Fruit fly (Drosophila melanogaster) whole organism, prepupa: Measurements from ENCODE around the gene Elp1.

Experiments
- CG10631 ChIP-seq: fragments of 200-800 bp; sonication (Bioruptor generic); optimal IDR thresholded peaks from 2 replicates; lab custom pipeline; 2016; ENCODE audit warnings: missing biosample characterization, missing genetic modification characterization
- CG10669 ChIP-seq: fragments of 200-800 bp; sonication (Bioruptor generic); optimal IDR thresholded peaks from 3 replicates; lab custom pipeline; 2018; ENCODE audit warnings: missing biosample characterization, mild to moderate bottlenecking, missing genetic modification characterization, moderate library complexity
- CG11294 ChIP-seq: fragments of 200-800 bp; sonication (Bioruptor generic); IDR thresholded peaks from 2 replicates; pipeline ENCODE4 v1.3.6; 2022; ENCODE audit warnings: missing biosample characterization, missing genetic modification characterization
- CG11902 ChIP-seq: fragments of 200-800 bp; sonication (Bioruptor generic); optimal IDR thresholded peaks from 3 replicates; lab custom pipeline; 2016; ENCODE audit warnings: missing biosample characterization, missing genetic modification characterization
- CG31627 ChIP-seq: fragments of 200-800 bp; sonication (Bioruptor generic); optimal IDR thresholded peaks from 3 replicates; lab custom pipeline; 2016; ENCODE audit warnings: missing biosample characterization, missing genetic modification characterization
- CG32006 ChIP-seq: fragments of 200-800 bp; sonication (Bioruptor generic); optimal IDR thresholded peaks from 3 replicates; lab custom pipeline; 2017; ENCODE audit warnings: missing biosample characterization, mild to moderate bottlenecking, missing genetic modification characterization
- CG34406 ChIP-seq: fragments of 200-800 bp; sonication (Bioruptor generic); optimal IDR thresholded peaks from 3 replicates; lab custom pipeline; 2016; ENCODE audit warnings: missing biosample characterization, missing genetic modification characterization
- CG3919 ChIP-seq: fragments of 200-800 bp; sonication (Bioruptor generic); optimal IDR thresholded peaks from 3 replicates; lab custom pipeline; 2016; ENCODE audit warnings: missing biosample characterization, missing genetic modification characterization
- CG6163 ChIP-seq: fragments of 200-800 bp; sonication (Bioruptor generic); IDR thresholded peaks from 3 replicates; pipeline ENCODE4 v1.3.6; 2022; ENCODE audit warnings: missing biosample characterization, missing genetic modification characterization
- CG6276 ChIP-seq: fragments of 200-800 bp; sonication (Bioruptor generic); optimal IDR thresholded peaks from 2 replicates; lab custom pipeline; 2017; ENCODE audit warnings: missing biosample characterization, mild to moderate bottlenecking, missing genetic modification characterization
- CG6792 ChIP-seq: fragments of 200-800 bp; sonication (Bioruptor generic); optimal IDR thresholded peaks from 3 replicates; lab custom pipeline; 2016; ENCODE audit warnings: missing biosample characterization, missing genetic modification characterization
- CG6808 ChIP-seq: fragments of 200-800 bp; sonication (Bioruptor generic); optimal IDR thresholded peaks from 3 replicates; lab custom pipeline; 2017; ENCODE audit warnings: missing biosample characterization, missing genetic modification characterization, mild to moderate bottlenecking, moderate library complexity, missing genetic modification reagents
- CG6854 ChIP-seq: fragments of 200-800 bp; sonication (Bioruptor generic); optimal IDR thresholded peaks from 2 replicates; lab custom pipeline; 2017; ENCODE audit warnings: missing biosample characterization, mild to moderate bottlenecking, missing genetic modification characterization
- CG8319 ChIP-seq: fragments of 200-800 bp; sonication (Bioruptor generic); optimal IDR thresholded peaks from 3 replicates; lab custom pipeline; 2016; ENCODE audit warnings: missing biosample characterization, missing genetic modification characterization
- CG8632 ChIP-seq: fragments of 200-800 bp; sonication (Bioruptor generic); optimal IDR thresholded peaks from 3 replicates; lab custom pipeline; 2016; ENCODE audit warnings: missing biosample characterization, missing genetic modification characterization
- Eip75B ChIP-seq: fragments of 200-800 bp; sonication (Bioruptor generic); optimal IDR thresholded peaks from 3 replicates; lab custom pipeline; 2016; ENCODE audit warnings: missing biosample characterization, missing genetic modification characterization
- Eip78C ChIP-seq: fragments of 200-800 bp; sonication (Bioruptor generic); peaks from one replicate; lab custom pipeline; 2016; ENCODE audit warnings: missing biosample characterization, missing genetic modification characterization
- Eip93F ChIP-seq: fragments of 200-800 bp; sonication (Bioruptor generic); optimal IDR thresholded peaks from 2 replicates; lab custom pipeline; 2016; ENCODE audit warnings: missing biosample characterization, mild to moderate bottlenecking, missing genetic modification characterization
- Ets21C ChIP-seq: fragments of 200-800 bp; sonication (Bioruptor generic); optimal IDR thresholded peaks from 3 replicates; lab custom pipeline; 2016; ENCODE audit warnings: missing biosample characterization, missing genetic modification characterization
- Ets96B ChIP-seq: fragments of 200-800 bp; optimal IDR thresholded peaks from 2 replicates; lab custom pipeline; 2019; ENCODE audit warnings: missing biosample characterization, mild to moderate bottlenecking, missing genetic modification characterization, moderate library complexity
- Gug ChIP-seq: fragments of 200-800 bp; sonication (Bioruptor generic); IDR thresholded peaks from 2 replicates; pipeline ENCODE4 v1.3.6; 2022; ENCODE audit warnings: missing biosample characterization, missing genetic modification characterization
- Hr39 ChIP-seq: fragments of 200-800 bp; sonication (Bioruptor generic); optimal IDR thresholded peaks from 2 replicates; lab custom pipeline; 2016; ENCODE audit warnings: missing biosample characterization, missing genetic modification characterization
- Hr4 ChIP-seq: fragments of 200-800 bp; sonication (Bioruptor generic); optimal IDR thresholded peaks from 3 replicates; lab custom pipeline; 2016; ENCODE audit warnings: missing biosample characterization, missing genetic modification characterization
- Lpt ChIP-seq: fragments of 200-800 bp; sonication (Bioruptor generic); optimal IDR thresholded peaks from 3 replicates; lab custom pipeline; 2016; ENCODE audit warnings: missing biosample characterization, missing genetic modification characterization
- Met ChIP-seq: fragments of 200-800 bp; sonication (Bioruptor generic); optimal IDR thresholded peaks from 3 replicates; lab custom pipeline; 2016; ENCODE audit warnings: missing biosample characterization, missing genetic modification characterization
- OdsH ChIP-seq: fragments of 200-800 bp; sonication (Bioruptor generic); optimal IDR thresholded peaks from 3 replicates; lab custom pipeline; 2016; ENCODE audit warnings: missing biosample characterization, missing genetic modification characterization
- Smox ChIP-seq: fragments of 200-800 bp; sonication (Bioruptor generic); optimal IDR thresholded peaks from 3 replicates; lab custom pipeline; 2016; ENCODE audit warnings: missing biosample characterization, missing genetic modification characterization
- Sox14 ChIP-seq: fragments of 200-800 bp; sonication (Bioruptor generic); optimal IDR thresholded peaks from 3 replicates; lab custom pipeline; 2016; ENCODE audit warnings: missing biosample characterization, missing genetic modification characterization
- Sox15 ChIP-seq: fragments of 200-800 bp; sonication (Bioruptor generic); optimal IDR thresholded peaks from 3 replicates; lab custom pipeline; 2016; ENCODE audit warnings: missing biosample characterization, missing genetic modification characterization
- achi ChIP-seq: fragments of 200-800 bp; sonication (Bioruptor generic); optimal IDR thresholded peaks from 3 replicates; lab custom pipeline; 2016; ENCODE audit warnings: missing biosample characterization, missing genetic modification characterization
- acj6 ChIP-seq: fragments of 200-800 bp; sonication (Bioruptor generic); optimal IDR thresholded peaks from 3 replicates; lab custom pipeline; 2016; ENCODE audit warnings: missing biosample characterization, missing genetic modification characterization
- cyc ChIP-seq: fragments of 200-800 bp; sonication (Bioruptor generic); optimal IDR thresholded peaks from 3 replicates; lab custom pipeline; 2016; ENCODE audit warnings: missing biosample characterization, missing genetic modification characterization
- dsx ChIP-seq: fragments of 200-800 bp; optimal IDR thresholded peaks from 3 replicates; lab custom pipeline; 2019; ENCODE audit warnings: missing biosample characterization, mild to moderate bottlenecking, missing genetic modification characterization, moderate library complexity; ENCODE audit not compliant: poor library complexity, severe bottlenecking
- eg ChIP-seq: fragments of 200-800 bp; sonication (Bioruptor generic); IDR thresholded peaks from 3 replicates; pipeline ENCODE4 v1.3.6; 2022; ENCODE audit warnings: missing biosample characterization, missing genetic modification characterization
- esn ChIP-seq: fragments of 200-800 bp; sonication (Bioruptor generic); optimal IDR thresholded peaks from 2 replicates; lab custom pipeline; 2016; ENCODE audit warnings: missing biosample characterization, mild to moderate bottlenecking, missing genetic modification characterization, moderate library complexity
- fd59A ChIP-seq: fragments of 200-800 bp; sonication (Bioruptor generic); optimal IDR thresholded peaks from 2 replicates; lab custom pipeline; 2017; ENCODE audit warnings: missing biosample characterization, mild to moderate bottlenecking, missing genetic modification characterization, missing genetic modification reagents
- lz ChIP-seq: fragments of 200-800 bp; sonication (Bioruptor generic); optimal IDR thresholded peaks from 3 replicates; lab custom pipeline; 2016; ENCODE audit warnings: missing biosample characterization, missing genetic modification characterization
- net ChIP-seq: fragments of 200-800 bp; sonication (Bioruptor generic); optimal IDR thresholded peaks from 3 replicates; lab custom pipeline; 2016; ENCODE audit warnings: missing biosample characterization, missing genetic modification characterization
- ss ChIP-seq, 2 experiments: fragments of 200-800 bp; sonication (Bioruptor generic); optimal IDR thresholded peaks; 2 replicates in 1 of 2; 3 replicates in 1 of 2; lab custom pipeline; 2017 to 2018; ENCODE audit warnings: mild to moderate bottlenecking in 2 of 2, missing biosample characterization in 2 of 2, missing genetic modification characterization in 2 of 2, moderate library complexity in 1 of 2
- svp ChIP-seq: fragments of 200-800 bp; sonication (Bioruptor generic); peaks from one replicate; lab custom pipeline; 2016; ENCODE audit warnings: missing biosample characterization, missing genetic modification characterization
- topi ChIP-seq: fragments of 200-800 bp; sonication (Bioruptor generic); optimal IDR thresholded peaks from 3 replicates; lab custom pipeline; 2016; ENCODE audit warnings: missing biosample characterization, missing genetic modification characterization
- vri ChIP-seq: fragments of 200-800 bp; sonication (Bioruptor generic); optimal IDR thresholded peaks from 3 replicates; lab custom pipeline; 2016; ENCODE audit warnings: missing biosample characterization, mild to moderate bottlenecking, missing genetic modification characterization

Elp1 gene

dm6 chr3R:11669017-11669953 lies 18.5 kb downstream of the Elp1 start:
- TF ChIP-seq Eip78C = peak; percentile 58
- TF ChIP-seq vri (GFP tag; lab: Kevin White, UChicago) = peak; percentile 62
- TF ChIP-seq CG8319 = no peak
- no peak for TF ChIP-seq CG10669
- TF ChIP-seq CG32006 (GFP tag; lab: Kevin White, UChicago) = no peak
- TF ChIP-seq fd59A (GFP tag; lab: Kevin White, UChicago) = no peak
- peak; percentile 34 for TF ChIP-seq CG3919 (GFP tag; lab: Kevin White, UChicago)
- TF ChIP-seq CG8632 (GFP tag; lab: Kevin White, UChicago) = no peak
- no peak for TF ChIP-seq CG11294 (GFP tag; lab: Robert Waterston, UW)

DNA sequence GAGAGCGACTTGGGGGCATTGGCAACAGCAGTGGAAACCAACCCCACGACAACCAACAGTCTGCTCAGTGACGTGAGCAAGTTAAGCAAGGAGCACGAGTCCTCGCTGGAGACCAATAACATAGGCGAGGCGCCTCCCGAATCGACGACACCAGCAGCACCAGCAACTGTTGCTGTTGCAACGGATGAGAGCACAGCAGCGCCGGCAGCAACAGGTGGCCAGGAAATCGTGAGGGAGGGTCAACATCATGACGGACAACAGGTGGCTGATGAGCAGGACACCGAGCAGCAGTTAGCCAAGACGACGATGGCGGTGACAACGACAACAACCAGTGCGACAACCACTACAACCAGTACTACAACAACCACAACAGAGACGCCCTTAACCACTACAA lies 19.2 kb downstream of the Elp1 start:
- no peak for TF ChIP-seq CG34406 (GFP tag; lab: Kevin White, UChicago)
- TF ChIP-seq CG10631 (GFP tag; lab: Kevin White, UChicago) = no peak

DNA sequence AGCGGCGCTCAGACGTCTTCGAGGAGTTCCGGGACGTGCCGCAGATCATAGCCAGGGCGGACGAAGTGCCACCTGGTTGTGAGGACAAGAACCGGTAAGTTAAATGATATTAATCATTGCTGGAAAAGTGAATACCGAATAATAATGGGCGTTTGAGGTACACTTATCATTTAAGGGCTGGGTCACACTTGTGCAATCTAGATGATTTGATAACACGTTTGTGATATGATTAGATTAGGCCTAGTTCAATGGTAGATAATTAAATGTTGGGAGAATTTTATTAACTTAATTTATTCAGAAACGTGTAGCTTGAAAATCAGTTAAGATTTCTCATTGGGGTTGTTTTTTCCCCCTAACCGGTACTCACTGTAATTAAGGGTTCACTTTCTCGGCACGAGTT lies 20.1 kb downstream of the Elp1 start:
- TF ChIP-seq Lpt (no peak), CG6854 (GFP tag; lab: Kevin White, UChicago) (no peak), CG6163 (GFP tag; lab: Robert Waterston, UW) (no peak), Ets21C (GFP tag; lab: Kevin White, UChicago) (no peak), CG6276 (GFP tag; lab: Kevin White, UChicago) (no peak)

dm6 chr3R:11671784-11672183 lies 21.0 kb downstream of the Elp1 start:
- TF ChIP-seq topi (GFP tag; lab: Kevin White, UChicago) (peak; percentile 48), Hr39 (peak; percentile 29), CG10669 (peak; percentile 37), Sox15 (peak; percentile 6), CG31627 (GFP tag; lab: Kevin White, UChicago) (peak; percentile 16), net (GFP tag; lab: Kevin White, UChicago) (peak; percentile 10), CG8319 (peak; percentile 18), cyc (GFP tag; lab: Kevin White, UChicago) (peak; percentile 37), esn (peak; percentile 34), Met (no peak), Hr4 (GFP tag; lab: Kevin White, UChicago) (no peak), Ets96B (tag; lab: Kevin White, UChicago) (peak; percentile 16), eg (GFP tag; lab: Robert Waterston, UW) (0 out of 3 replicates have a peak, but pooled peaks have one; percentile 16), CG6792 (GFP tag; lab: Kevin White, UChicago) (peak; percentile 36), Sox14 (GFP tag; lab: Kevin White, UChicago) (peak; percentile 37), CG10631 (GFP tag; lab: Kevin White, UChicago) (peak; percentile 20), CG11902 (peak; percentile 1), Eip75B (peak; percentile 50), CG32006 (GFP tag; lab: Kevin White, UChicago) (peak; percentile 23), CG3919 (GFP tag; lab: Kevin White, UChicago) (peak; percentile 33), achi (GFP tag; lab: Kevin White, UChicago) (peak; percentile 2), Eip93F (no peak), Smox (GFP tag; lab: Kevin White, UChicago) (no peak), CG11294 (GFP tag; lab: Robert Waterston, UW) (no peak), Lpt (no peak), Eip78C (peak; percentile 85), CG8632 (GFP tag; lab: Kevin White, UChicago) (no peak), OdsH (no peak), CG6808 (GFP tag; lab: Kevin White, UChicago) (peak; percentile 24), dsx (GFP tag; lab: Kevin White, UChicago) (peak; percentile 8), svp (GFP tag; lab: Kevin White, UChicago) (peak; percentile 49), CG6276 (GFP tag; lab: Kevin White, UChicago) (no peak), Gug (GFP tag; lab: Robert Waterston, UW) (no peak), acj6 (peak; percentile 36), ss (GFP tag; optimal IDR thresholded peaks at IDR 0.05; lab: Kevin White, UChicago) (peak; percentile 35 to 42), lz (peak; percentile 47)
- TF ChIP-seq, all 60 proteins: peak for 26
